Worm (Caenorhabditis elegans) whole organism, young adult: ENCODE results near the gene clec-24.

Source experiments
- B0035.1 ChIP-seq: sonication (generic microtip); optimal IDR thresholded peaks from 2 replicates; lab custom pipeline; 2016; ENCODE audit warnings: missing genetic modification characterization, mild to moderate bottlenecking, missing compliant biosample characterization, missing genotype, missing genetic modification reagents
- D2030.7 ChIP-seq: fragments of 200-800 bp; sonication (Bioruptor generic); IDR thresholded peaks from 2 replicates; pipeline ENCODE4 v1.3.6; 2022; ENCODE audit warnings: missing genetic modification reagents, missing genetic modification characterization, missing compliant biosample characterization
- F22D6.2 ChIP-seq: sonication (generic microtip); optimal IDR thresholded peaks from 2 replicates; lab custom pipeline; 2016; ENCODE audit warnings: mild to moderate bottlenecking, missing genetic modification characterization, missing compliant biosample characterization
- K11D2.4 ChIP-seq: fragments of 200-800 bp; sonication (Bioruptor generic); IDR thresholded peaks from 2 replicates; pipeline ENCODE4 v1.3.6; 2022; ENCODE audit warnings: missing genetic modification reagents, missing genetic modification characterization, missing compliant biosample characterization
- K12H6.12 ChIP-seq: fragments of 200-800 bp; sonication (Bioruptor generic); optimal IDR thresholded peaks from 2 replicates; lab custom pipeline; 2018; ENCODE audit warnings: mild to moderate bottlenecking, missing genetic modification characterization, missing compliant biosample characterization
- T07F8.4 ChIP-seq: sonication (generic microtip); optimal IDR thresholded peaks from 2 replicates; lab custom pipeline; 2016; ENCODE audit warnings: mild to moderate bottlenecking, missing genetic modification characterization, moderate library complexity, missing compliant biosample characterization
- T26A5.8 ChIP-seq: sonication (generic microtip); optimal IDR thresholded peaks from 2 replicates; lab custom pipeline; 2016; ENCODE audit warnings: missing genetic modification characterization, missing compliant biosample characterization
- atf-7 ChIP-seq: sonication (generic microtip); optimal IDR thresholded peaks from 2 replicates; lab custom pipeline; 2017; ENCODE audit warnings: mild to moderate bottlenecking, missing genetic modification characterization, missing compliant biosample characterization
- cebp-2 ChIP-seq: fragments of 200-800 bp; sonication (Bioruptor generic); IDR thresholded peaks from 2 replicates; pipeline ENCODE4 v1.3.6; 2022; ENCODE audit warnings: missing genetic modification characterization, missing compliant biosample characterization
- ceh-79 ChIP-seq: sonication (generic microtip); optimal IDR thresholded peaks from 2 replicates; lab custom pipeline; 2017; ENCODE audit warnings: mild to moderate bottlenecking, missing genetic modification characterization, missing compliant biosample characterization
- dpff-1 ChIP-seq: sonication (generic microtip); optimal IDR thresholded peaks from 2 replicates; lab custom pipeline; 2017; ENCODE audit warnings: mild to moderate bottlenecking, missing genetic modification characterization, missing compliant biosample characterization
- dpl-1 ChIP-seq: fragments of 150-350 bp; optimal IDR thresholded peaks from 2 replicates; lab custom pipeline; 2014; ENCODE audit warnings: missing biosample characterization, missing genetic modification reagents, missing genetic modification characterization
- egl-44 ChIP-seq: fragments of 200-800 bp; sonication (Bioruptor generic); IDR thresholded peaks from 2 replicates; pipeline ENCODE4 v1.3.6; 2022; ENCODE audit warnings: missing genetic modification reagents, missing genetic modification characterization, missing compliant biosample characterization
- ekl-4 ChIP-seq: fragments of 200-800 bp; sonication (Bioruptor generic); IDR thresholded peaks from 2 replicates; pipeline ENCODE4 v1.3.6; 2022; ENCODE audit warnings: missing genetic modification reagents, missing genetic modification characterization, missing compliant biosample characterization
- hmg-1.2 ChIP-seq: fragments of 200-800 bp; sonication (Bioruptor generic); IDR thresholded peaks from 2 replicates; pipeline ENCODE4 v1.3.6; 2022; ENCODE audit warnings: missing genetic modification reagents, missing genetic modification characterization, missing compliant biosample characterization
- hmg-20 ChIP-seq: fragments of 200-800 bp; sonication (Bioruptor generic); IDR thresholded peaks from 2 replicates; pipeline ENCODE4 v1.3.6; 2022; ENCODE audit warnings: missing genetic modification reagents, missing genetic modification characterization, missing compliant biosample characterization
- hrde-1 ChIP-seq: sonication (generic microtip); optimal IDR thresholded peaks from 2 replicates; lab custom pipeline; 2016; ENCODE audit warnings: missing genetic modification characterization, mild to moderate bottlenecking, missing compliant biosample characterization, moderate library complexity, missing genotype, missing genetic modification reagents, borderline replicate concordance
- hsf-1 ChIP-seq: fragments of 200-800 bp; sonication (Bioruptor generic); IDR thresholded peaks from 2 replicates; pipeline ENCODE4 v1.3.6; 2022; ENCODE audit warnings: missing genetic modification reagents, missing genetic modification characterization, missing compliant biosample characterization
- lin-40 ChIP-seq: sonication (generic microtip); optimal IDR thresholded peaks from 2 replicates; lab custom pipeline; 2016; ENCODE audit warnings: missing genetic modification characterization, mild to moderate bottlenecking, missing compliant biosample characterization, missing genotype, missing genetic modification reagents
- lin-54 ChIP-seq: fragments of 200-800 bp; sonication (Bioruptor generic); optimal IDR thresholded peaks from 2 replicates; lab custom pipeline; 2018; ENCODE audit warnings: mild to moderate bottlenecking, missing genetic modification characterization, missing compliant biosample characterization
- lir-1 ChIP-seq: fragments of 200-800 bp; sonication (Bioruptor generic); conservative IDR thresholded peaks from 2 replicates; pipeline ENCODE4 v1.3.6; 2022; ENCODE audit warnings: missing genetic modification reagents, missing genetic modification characterization, missing compliant biosample characterization
- lsy-27 ChIP-seq: sonication (generic microtip); optimal IDR thresholded peaks from 2 replicates; lab custom pipeline; 2017; ENCODE audit warnings: missing genetic modification characterization, mild to moderate bottlenecking, missing compliant biosample characterization, antibody characterized with exemption, missing genotype, borderline replicate concordance; ENCODE audit not compliant: insufficient read depth
- nhr-80 ChIP-seq: sonication (generic microtip); optimal IDR thresholded peaks from 2 replicates; lab custom pipeline; 2016; ENCODE audit warnings: missing genetic modification characterization, missing compliant biosample characterization
- rcor-1 ChIP-seq: fragments of 200-800 bp; sonication (Bioruptor generic); IDR thresholded peaks from 2 replicates; pipeline ENCODE4 v1.3.6; 2022; ENCODE audit warnings: missing genetic modification reagents, missing genetic modification characterization, missing compliant biosample characterization
- snpc-1.1 ChIP-seq: sonication (generic microtip); optimal IDR thresholded peaks from 2 replicates; lab custom pipeline; 2017; ENCODE audit warnings: missing genetic modification characterization, mild to moderate bottlenecking, missing compliant biosample characterization, antibody characterized with exemption, moderate library complexity, missing genotype, missing genetic modification reagents; ENCODE audit not compliant: insufficient read depth
- snpc-3.4 ChIP-seq: sonication (generic microtip); optimal IDR thresholded peaks from 2 replicates; lab custom pipeline; 2017; ENCODE audit warnings: missing genetic modification characterization, mild to moderate bottlenecking, missing compliant biosample characterization, antibody characterized with exemption, moderate library complexity, missing genotype, missing genetic modification reagents
- snpc-4 ChIP-seq, 5 experiments: fragments of 150-350 bp in 1 of 5; sonication (generic microtip) in 4 of 5; optimal IDR thresholded peaks; 2 replicates each; lab custom pipeline; 2014 to 2018; ENCODE audit warnings: missing genetic modification characterization in 5 of 5, missing biosample characterization in 3 of 5, antibody characterized with exemption in 2 of 5, mild to moderate bottlenecking in 2 of 5, missing compliant biosample characterization in 2 of 5, missing genotype in 2 of 5, moderate library complexity in 2 of 5, missing genetic modification reagents in 1 of 5
- tbx-9 ChIP-seq: sonication (generic microtip); optimal IDR thresholded peaks from 2 replicates; lab custom pipeline; 2016; ENCODE audit warnings: borderline replicate concordance, missing genetic modification characterization, inconsistent platforms, missing compliant biosample characterization
- ztf-25 ChIP-seq: fragments of 200-800 bp; sonication (Bioruptor generic); IDR thresholded peaks from 2 replicates; pipeline ENCODE4 v1.3.6; 2022; ENCODE audit warnings: missing genetic modification reagents, missing genetic modification characterization, missing compliant biosample characterization

Gene clec-24

ce11 chrV:16904612-16905011, 42.8 kb downstream of the clec-24 start, which contains the start of gene nhr-262:
Gene nhr-262, plus strand, starts transcription at chrV:16904912.
- no peak for TF ChIP-seq dpff-1

- TF ChIP-seq T26A5.8 (tag; lab: Kevin White, UChicago) (no peak), hsf-1 (GFP tag; lab: Robert Waterston, UW) (no peak), atf-7 (tag; lab: Kevin White, UChicago) (no peak), ekl-4 (GFP tag; lab: Robert Waterston, UW) (no peak), hrde-1 (tag; lab: Kevin White, UChicago) (no peak), snpc-1.1 (tag; lab: Kevin White, UChicago) (no peak), B0035.1 (tag; lab: Kevin White, UChicago) (no peak), snpc-4 (GFP tag; optimal IDR thresholded peaks at IDR 0.05; lab: Kevin White, UChicago) (no peak), snpc-4 (tag; optimal IDR thresholded peaks at IDR 0.05; lab: Kevin White, UChicago) (no peak), D2030.7 (GFP tag; lab: Robert Waterston, UW) (no peak), F22D6.2 (no peak), T07F8.4 (tag; lab: Kevin White, UChicago) (no peak), dpl-1 (GFP tag; lab: Kevin White, UChicago) (no peak)
- TF ChIP-seq, all 124 proteins: peak for 0
These were observed 48.1 kb downstream of the clec-24 start, which contains the start of gene F09C6.16 for ce11 chrV:16909871-16910270. Gene F09C6.16, minus strand, starts transcription at chrV:16909971.

ce11 chrV:16910864-16911263, 49.1 kb downstream of the clec-24 start:
- TF ChIP-seq T07F8.4 (tag; lab: Kevin White, UChicago) (no peak), hmg-1.2 (GFP tag; lab: Robert Waterston, UW) (peak; percentile 12; the same call in 1 of the 2 replicates)

ce11 chrV:16911294-16911693, 49.5 kb downstream of the clec-24 start:
- TF ChIP-seq K12H6.12: no peak
- TF ChIP-seq rcor-1 (GFP tag; lab: Robert Waterston, UW): no peak
- TF ChIP-seq nhr-80: peak; percentile 36
- no peak for TF ChIP-seq ceh-79 (tag; lab: Kevin White, UChicago)

ce11 chrV:16911934-16912333, 50.1 kb downstream of the clec-24 start, which contains the start of gene nhr-116:
Gene nhr-116, plus strand, starts transcription at chrV:16912234.
- no peak for TF ChIP-seq egl-44 (GFP tag; lab: Robert Waterston, UW)
- TF ChIP-seq lir-1 (GFP tag; lab: Robert Waterston, UW): no peak
- no peak for TF ChIP-seq cebp-2 (GFP tag; lab: Robert Waterston, UW)
- no peak for TF ChIP-seq B0035.1 (tag; lab: Kevin White, UChicago)
- no peak for TF ChIP-seq lsy-27 (tag; lab: Kevin White, UChicago)
- no peak for TF ChIP-seq hmg-20 (GFP tag; lab: Robert Waterston, UW)
- no peak for TF ChIP-seq K11D2.4 (GFP tag; lab: Robert Waterston, UW)
- TF ChIP-seq ztf-25 (GFP tag; lab: Robert Waterston, UW): no peak
- TF ChIP-seq lin-40: no peak
- TF ChIP-seq tbx-9: no peak
- TF ChIP-seq lin-54 (GFP tag; lab: Kevin White, UChicago): no peak
- no peak for TF ChIP-seq snpc-3.4 (tag; lab: Kevin White, UChicago)
